Fruit fly (Drosophila melanogaster) S2 (cell line): ENCODE data around the gene fax.

Experiments used
- CG8478 ChIP-seq: fragments of >200 bp; optimal IDR thresholded peaks from 2 replicates; lab custom pipeline; 2018
- CTCF ChIP-seq, 2 experiments: fragments of >200 bp; optimal IDR thresholded peaks; 2 replicates each; lab custom pipeline; 2018

DNA sequence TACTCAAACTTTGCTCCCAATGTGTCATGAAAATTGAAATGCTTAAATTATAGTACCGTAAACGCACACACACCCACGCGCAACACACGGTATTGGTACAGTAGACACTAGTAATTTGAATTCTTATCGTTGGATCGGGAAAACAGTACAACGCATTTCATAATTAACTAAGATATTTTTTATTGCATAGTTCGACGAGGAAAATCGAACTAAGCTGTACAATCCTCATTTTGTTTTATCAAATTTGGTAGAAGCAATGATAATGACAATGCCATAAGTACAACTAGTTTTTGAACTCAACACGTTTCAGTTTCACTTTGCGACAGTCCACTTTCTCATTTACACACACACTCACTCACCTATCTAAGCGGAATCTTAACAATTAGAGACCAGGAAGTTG, 30.9 kb downstream of the fax start:
- TF ChIP-seq CG8478 (lab: Kevin White, UChicago) (no peak), CTCF (optimal IDR thresholded peaks at IDR 0.05; lab: Kevin White, UChicago) (no peak)
